Worm (Caenorhabditis elegans): Measurements from ENCODE around the gene clec-31.

clec-31 gene

ce11 chrV:16842941-16843340 is 14.9 kb downstream of the clec-31 start, which contains the start of gene clec-25:
Gene clec-25, plus strand, starts transcription at chrV:16843241.
- no peak for TF ChIP-seq tab-1 (GFP tag; IDR thresholded peaks at IDR 0.05)
- TF ChIP-seq T22C8.4 (GFP tag; IDR thresholded peaks at IDR 0.05) = no peak
- TF ChIP-seq ztf-23 (GFP tag; IDR thresholded peaks at IDR 0.05) = no peak
- no peak for TF ChIP-seq ztf-29 (GFP tag; IDR thresholded peaks at IDR 0.05)
- no peak for TF ChIP-seq klf-2 (GFP tag; conservative IDR thresholded peaks at IDR 0.05)
- no peak for TF ChIP-seq flt-1 (GFP tag; IDR thresholded peaks at IDR 0.05)
- no peak for TF ChIP-seq med-1 (GFP tag; optimal IDR thresholded peaks at IDR 0.05; ENCODE audit: insufficient read depth)
- no peak for TF ChIP-seq ref-1 (GFP tag; conservative IDR thresholded peaks at IDR 0.05)
- no peak for TF ChIP-seq cog-1 (tag; optimal IDR thresholded peaks at IDR 0.05)

ce11 chrV:16840961-16841360 is 16.9 kb downstream of the clec-31 start, which contains the start of gene clec-40:
Gene clec-40, minus strand, starts transcription at chrV:16841061.
- no peak for TF ChIP-seq T22C8.4 (GFP tag; IDR thresholded peaks at IDR 0.05)
- no peak for TF ChIP-seq ztf-29 (GFP tag; IDR thresholded peaks at IDR 0.05)

DNA sequence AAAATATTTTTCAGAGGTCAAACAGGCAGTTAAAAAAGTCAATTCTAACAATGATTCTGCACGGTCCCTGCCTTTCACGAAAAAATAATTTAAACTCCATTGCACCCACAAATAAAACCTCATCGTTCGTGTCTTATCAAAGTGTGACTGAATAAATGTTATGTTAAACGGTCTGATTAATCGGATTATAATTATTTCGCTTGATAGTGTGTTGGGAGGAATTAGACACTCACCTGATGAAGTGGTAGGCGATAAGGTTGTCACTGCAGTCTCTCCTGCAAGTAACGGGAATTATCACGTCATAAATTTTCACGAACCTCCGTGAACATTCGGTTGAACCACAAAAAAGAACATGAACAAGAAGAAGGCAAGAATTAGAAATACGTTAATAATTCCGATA is 17.6 kb downstream of the clec-31 start:
- no peak for TF ChIP-seq T22C8.4 (GFP tag; IDR thresholded peaks at IDR 0.05)

DNA sequence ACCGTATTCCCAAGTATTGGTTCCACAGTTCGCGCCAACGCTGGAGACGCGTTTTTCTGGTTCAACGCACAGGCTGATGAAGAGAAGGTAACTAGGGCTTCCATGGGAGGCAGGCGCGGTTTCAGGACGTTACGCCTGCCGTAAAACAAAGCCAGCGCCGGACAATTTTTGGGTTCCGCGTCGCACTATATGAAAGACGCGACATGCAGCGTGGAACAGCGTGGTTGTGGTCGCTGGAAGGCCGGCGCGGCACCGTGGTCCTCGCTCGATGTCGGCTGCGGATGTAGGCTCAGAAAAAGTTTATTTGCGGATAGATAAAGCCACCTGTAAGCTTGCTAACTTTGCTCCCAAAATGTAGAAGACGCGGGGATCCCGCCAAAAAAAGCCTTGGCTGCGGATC is 19.4 kb downstream of the clec-31 start:
- TF ChIP-seq tab-1 (GFP tag; IDR thresholded peaks at IDR 0.05) = no peak
- TF ChIP-seq cog-1 (tag; optimal IDR thresholded peaks at IDR 0.05) = no peak
- TF ChIP-seq klf-2 (GFP tag; conservative IDR thresholded peaks at IDR 0.05) = no peak
- no peak for TF ChIP-seq ztf-23 (GFP tag; IDR thresholded peaks at IDR 0.05)
- TF ChIP-seq ztf-29 (GFP tag; IDR thresholded peaks at IDR 0.05) = no peak

DNA sequence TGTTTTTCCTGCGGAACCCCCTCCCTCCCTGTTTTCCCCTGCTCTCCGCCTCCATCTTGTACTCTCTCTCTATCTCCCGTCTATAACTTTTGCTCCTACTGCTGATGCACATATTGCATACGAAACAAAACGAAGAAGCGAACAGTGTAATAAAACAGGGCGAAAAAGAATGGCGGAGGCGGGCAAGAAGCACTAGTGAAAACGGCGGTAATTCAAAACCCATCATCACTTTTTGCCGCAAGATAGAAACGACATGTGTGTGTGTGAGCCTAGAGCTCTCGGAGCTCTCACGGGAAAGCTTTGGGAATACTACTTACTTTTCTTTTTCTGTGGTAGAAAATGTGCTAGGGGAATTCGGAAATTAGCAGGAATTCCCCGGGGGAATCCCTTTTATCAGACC is 21.8 kb downstream of the clec-31 start:
- TF ChIP-seq ztf-29 (GFP tag; IDR thresholded peaks at IDR 0.05) (no peak), T22C8.4 (GFP tag; IDR thresholded peaks at IDR 0.05) (no peak), tab-1 (GFP tag; IDR thresholded peaks at IDR 0.05) (no peak), med-1 (GFP tag; optimal IDR thresholded peaks at IDR 0.05; ENCODE audit: insufficient read depth) (no peak), cog-1 (tag; optimal IDR thresholded peaks at IDR 0.05) (no peak), flt-1 (GFP tag; IDR thresholded peaks at IDR 0.05) (no peak), ref-1 (GFP tag; conservative IDR thresholded peaks at IDR 0.05) (no peak), ztf-23 (GFP tag; IDR thresholded peaks at IDR 0.05) (no peak), klf-2 (GFP tag; conservative IDR thresholded peaks at IDR 0.05) (no peak)

ce11 chrV:16834989-16835388 is 22.9 kb downstream of the clec-31 start, which contains the start of gene tni-3:
Gene tni-3, minus strand, starts transcription at chrV:16835128.
- no peak for TF ChIP-seq T22C8.4 (GFP tag; IDR thresholded peaks at IDR 0.05)
- TF ChIP-seq med-1 (GFP tag; optimal IDR thresholded peaks at IDR 0.05; ENCODE audit: insufficient read depth) = no peak
- TF ChIP-seq flt-1 (GFP tag; IDR thresholded peaks at IDR 0.05) = no peak
- TF ChIP-seq klf-2 (GFP tag; conservative IDR thresholded peaks at IDR 0.05) = no peak
- no peak for TF ChIP-seq ref-1 (GFP tag; conservative IDR thresholded peaks at IDR 0.05)
- TF ChIP-seq ztf-29 (GFP tag; IDR thresholded peaks at IDR 0.05) = no peak
- no peak for TF ChIP-seq ztf-23 (GFP tag; IDR thresholded peaks at IDR 0.05)
- TF ChIP-seq tab-1 (GFP tag; IDR thresholded peaks at IDR 0.05) = no peak
- TF ChIP-seq cog-1 (tag; optimal IDR thresholded peaks at IDR 0.05) = no peak

DNA sequence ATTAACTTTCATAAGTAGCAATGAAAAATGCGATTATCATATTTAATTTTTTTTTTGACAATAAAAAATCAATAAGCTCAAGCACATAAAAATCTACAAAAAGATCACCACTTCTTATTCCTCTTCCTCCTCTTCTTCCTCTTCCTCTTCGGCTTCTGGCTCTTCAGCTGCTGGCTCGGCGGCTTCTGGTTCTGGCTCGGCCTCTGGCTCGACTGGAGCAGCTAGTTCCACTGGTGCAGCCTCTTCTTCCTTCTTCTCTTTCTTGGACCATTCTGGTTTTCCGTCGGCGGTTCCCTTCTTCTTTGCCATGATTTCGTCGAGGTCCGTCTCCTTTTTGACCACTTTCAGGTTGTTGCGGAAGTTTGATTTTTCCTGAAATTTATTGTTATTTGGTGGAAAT is 24.2 kb downstream of the clec-31 start:
- no peak for TF ChIP-seq flt-1 (GFP tag; IDR thresholded peaks at IDR 0.05)
- no peak for TF ChIP-seq tab-1 (GFP tag; IDR thresholded peaks at IDR 0.05)
- no peak for TF ChIP-seq T22C8.4 (GFP tag; IDR thresholded peaks at IDR 0.05)
- no peak for TF ChIP-seq klf-2 (GFP tag; conservative IDR thresholded peaks at IDR 0.05)
- TF ChIP-seq ztf-23 (GFP tag; IDR thresholded peaks at IDR 0.05) = no peak
- no peak for TF ChIP-seq med-1 (GFP tag; optimal IDR thresholded peaks at IDR 0.05; ENCODE audit: insufficient read depth)
- TF ChIP-seq ref-1 (GFP tag; conservative IDR thresholded peaks at IDR 0.05) = no peak
- no peak for TF ChIP-seq ztf-29 (GFP tag; IDR thresholded peaks at IDR 0.05)
- no peak for TF ChIP-seq cog-1 (tag; optimal IDR thresholded peaks at IDR 0.05)

ce11 chrV:16832865-16833264 is 25.0 kb downstream of the clec-31 start, which contains the start of gene phy-3:
Gene phy-3, plus strand, starts transcription at chrV:16833165.
- TF ChIP-seq cog-1 (tag; optimal IDR thresholded peaks at IDR 0.05) (no peak), T22C8.4 (GFP tag; IDR thresholded peaks at IDR 0.05) (no peak), ztf-29 (GFP tag; IDR thresholded peaks at IDR 0.05) (no peak), med-1 (GFP tag; optimal IDR thresholded peaks at IDR 0.05; ENCODE audit: insufficient read depth) (no peak), flt-1 (GFP tag; IDR thresholded peaks at IDR 0.05) (no peak)

DNA sequence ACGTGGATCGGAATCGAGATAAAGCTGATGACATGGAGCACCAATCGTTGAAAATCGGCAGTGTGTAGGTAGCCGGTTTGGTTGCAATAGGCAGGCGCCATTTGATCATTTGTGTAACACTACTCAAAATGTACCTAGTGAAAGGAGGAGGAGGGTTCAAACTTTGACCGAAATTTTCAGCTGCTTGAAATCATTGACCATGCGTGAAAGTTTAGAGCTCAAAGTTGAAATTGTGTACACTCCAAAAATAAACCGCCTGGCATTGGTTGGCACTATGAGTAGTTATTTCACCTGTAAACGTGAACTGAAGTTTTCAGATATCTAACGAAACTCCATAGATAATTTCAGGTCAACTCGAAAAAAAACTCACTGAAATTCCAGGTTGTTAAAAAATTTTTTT is 26.0 kb downstream of the clec-31 start, which contains the start of gene srh-215:
srh-215 (minus strand) TSS at position 101 of the 400 bp plus-strand sequence.
- TF ChIP-seq ztf-23 (GFP tag; IDR thresholded peaks at IDR 0.05) (no peak), ref-1 (GFP tag; conservative IDR thresholded peaks at IDR 0.05) (no peak), ztf-29 (GFP tag; IDR thresholded peaks at IDR 0.05) (no peak), med-1 (GFP tag; optimal IDR thresholded peaks at IDR 0.05; ENCODE audit: insufficient read depth) (no peak), flt-1 (GFP tag; IDR thresholded peaks at IDR 0.05) (no peak), cog-1 (tag; optimal IDR thresholded peaks at IDR 0.05) (no peak), T22C8.4 (GFP tag; IDR thresholded peaks at IDR 0.05) (no peak), tab-1 (GFP tag; IDR thresholded peaks at IDR 0.05) (no peak), klf-2 (GFP tag; conservative IDR thresholded peaks at IDR 0.05) (no peak)

- TF ChIP-seq T22C8.4 (GFP tag; IDR thresholded peaks at IDR 0.05) (no peak), ztf-23 (GFP tag; IDR thresholded peaks at IDR 0.05) (no peak), cog-1 (tag; optimal IDR thresholded peaks at IDR 0.05) (no peak), klf-2 (GFP tag; conservative IDR thresholded peaks at IDR 0.05) (no peak), tab-1 (GFP tag; IDR thresholded peaks at IDR 0.05) (no peak), ref-1 (GFP tag; conservative IDR thresholded peaks at IDR 0.05) (no peak), flt-1 (GFP tag; IDR thresholded peaks at IDR 0.05) (no peak), ztf-29 (GFP tag; IDR thresholded peaks at IDR 0.05) (no peak), med-1 (GFP tag; optimal IDR thresholded peaks at IDR 0.05; ENCODE audit: insufficient read depth) (no peak)
These were observed 26.6 kb downstream of the clec-31 start for ce11 chrV:16831310-16831709.

DNA sequence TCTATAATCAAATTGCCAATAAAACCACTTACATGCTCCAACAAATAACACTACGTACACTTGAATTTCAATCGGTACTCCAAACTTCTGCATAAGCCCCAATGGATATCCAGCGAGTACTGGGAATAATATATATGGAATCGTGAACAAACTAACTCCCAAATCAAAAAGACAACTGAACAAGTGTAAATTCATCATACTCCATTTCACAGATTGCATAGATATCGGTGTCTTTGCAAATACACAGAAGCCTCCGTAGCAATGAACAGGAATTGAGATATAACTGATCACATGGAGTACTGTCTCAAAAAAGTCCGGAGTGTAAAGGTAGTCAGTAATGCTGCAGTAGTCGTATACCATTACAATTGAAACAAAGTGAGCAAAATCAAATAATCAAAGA is 28.5 kb downstream of the clec-31 start, which contains the start of gene srh-214:
srh-214 (minus strand) TSS at position 360 of the 400 bp plus-strand sequence.
- TF ChIP-seq cog-1 (tag; optimal IDR thresholded peaks at IDR 0.05) = no peak
- TF ChIP-seq ztf-23 (GFP tag; IDR thresholded peaks at IDR 0.05) = no peak
- no peak for TF ChIP-seq ztf-29 (GFP tag; IDR thresholded peaks at IDR 0.05)
- TF ChIP-seq tab-1 (GFP tag; IDR thresholded peaks at IDR 0.05) = no peak
- no peak for TF ChIP-seq flt-1 (GFP tag; IDR thresholded peaks at IDR 0.05)
- no peak for TF ChIP-seq klf-2 (GFP tag; conservative IDR thresholded peaks at IDR 0.05)
- TF ChIP-seq ref-1 (GFP tag; conservative IDR thresholded peaks at IDR 0.05) = no peak
- TF ChIP-seq med-1 (GFP tag; optimal IDR thresholded peaks at IDR 0.05; ENCODE audit: insufficient read depth) = no peak
- no peak for TF ChIP-seq T22C8.4 (GFP tag; IDR thresholded peaks at IDR 0.05)

All from whole organism, midembryonic.